Worm (Caenorhabditis elegans) whole organism, midembryonic: ENCODE results near the gene set-16.

Source experiments
- flt-1 ChIP-seq: fragments of 200-800 bp; sonication (Bioruptor generic); IDR thresholded peaks from 2 replicates; pipeline ENCODE4 v1.3.6; 2022; ENCODE audit warnings: missing genetic modification characterization, missing compliant biosample characterization
- klf-2 ChIP-seq: fragments of 200-800 bp; sonication (Bioruptor generic); conservative IDR thresholded peaks from 2 replicates; pipeline ENCODE4 v1.3.6; 2022; ENCODE audit warnings: missing genetic modification reagents, missing genetic modification characterization, missing compliant biosample characterization
- ref-1 ChIP-seq: fragments of 200-800 bp; sonication (Bioruptor generic); conservative IDR thresholded peaks from 2 replicates; pipeline ENCODE4 v1.3.6; 2022; ENCODE audit warnings: missing genetic modification reagents, missing genetic modification characterization, missing compliant biosample characterization
- ztf-23 ChIP-seq: fragments of 200-800 bp; sonication (Bioruptor generic); IDR thresholded peaks from 2 replicates; pipeline ENCODE4 v1.3.6; 2022; ENCODE audit warnings: missing genetic modification reagents, missing genetic modification characterization, missing compliant biosample characterization
- ztf-29 ChIP-seq: fragments of 200-800 bp; sonication (Bioruptor generic); IDR thresholded peaks from 2 replicates; pipeline ENCODE4 v1.3.6; 2022; ENCODE audit warnings: missing genetic modification reagents, missing genetic modification characterization, missing compliant biosample characterization

DNA sequence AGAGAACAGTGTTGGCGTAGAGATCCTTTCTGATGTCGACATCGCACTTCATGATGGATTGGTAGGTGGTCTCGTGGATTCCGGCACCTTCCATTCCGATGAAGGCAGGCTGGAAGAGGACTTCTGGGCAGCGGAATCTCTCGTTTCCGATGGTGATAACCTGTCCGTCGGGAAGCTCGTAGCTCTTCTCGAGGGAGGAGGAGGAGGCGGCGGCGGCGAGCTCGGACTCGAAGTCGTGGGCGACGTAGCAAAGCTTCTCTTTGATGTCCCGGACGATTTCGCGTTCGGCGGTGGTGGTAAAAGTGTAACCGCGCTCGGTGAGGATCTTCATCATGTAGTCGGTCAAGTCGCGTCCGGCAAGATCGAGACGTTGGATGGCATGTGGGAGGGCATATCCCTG lies 38.9 kb upstream of the set-16 start:
- TF ChIP-seq ztf-23 (GFP tag; lab: Robert Waterston, UW) (no peak), ztf-29 (GFP tag; lab: Robert Waterston, UW) (no peak), ref-1 (GFP tag; lab: Robert Waterston, UW) (no peak), flt-1 (GFP tag; lab: Robert Waterston, UW) (no peak), klf-2 (GFP tag; lab: Robert Waterston, UW) (no peak)
